Fruit fly (Drosophila melanogaster) whole organism, wandering third instar larva: Measurements from ENCODE around the gene CG31600.

Experiments used
- Abd-B ChIP-seq: fragments of >200 bp; optimal IDR thresholded peaks from 2 replicates; lab custom pipeline; 2017; ENCODE audit warnings: missing biosample characterization, missing genetic modification characterization
- CG32264 ChIP-seq: fragments of 200-800 bp; sonication (Bioruptor generic); optimal IDR thresholded peaks from 2 replicates; lab custom pipeline; 2016; ENCODE audit warnings: missing biosample characterization, missing genetic modification characterization
- CG9705 ChIP-seq: fragments of 200-800 bp; sonication (Bioruptor generic); optimal IDR thresholded peaks from 2 replicates; lab custom pipeline; 2018; ENCODE audit warnings: missing biosample characterization, mild to moderate bottlenecking, missing genetic modification characterization
- CrebA ChIP-seq: fragments of 200-800 bp; sonication (Bioruptor generic); optimal IDR thresholded peaks from 2 replicates; lab custom pipeline; 2016; ENCODE audit warnings: missing biosample characterization, mild to moderate bottlenecking, missing genetic modification characterization, borderline replicate concordance
- Dfd ChIP-seq: fragments of >200 bp; optimal IDR thresholded peaks from 2 replicates; lab custom pipeline; 2017; ENCODE audit warnings: missing biosample characterization, missing genetic modification characterization
- Dif ChIP-seq: fragments of 200-275, 200-300 bp; sonication (Bioruptor generic); optimal IDR thresholded peaks from 2 replicates; lab custom pipeline; 2018; ENCODE audit warnings: missing biosample characterization, missing genetic modification characterization; ENCODE audit not compliant: partially characterized antibody
- GATAd ChIP-seq: sonication (Bioruptor generic); optimal IDR thresholded peaks from 2 replicates; lab custom pipeline; 2016; ENCODE audit warnings: missing biosample characterization, missing genetic modification characterization
- HLH106 ChIP-seq: fragments of 200-800 bp; optimal IDR thresholded peaks from 3 replicates; lab custom pipeline; 2019; ENCODE audit warnings: missing biosample characterization, mild to moderate bottlenecking, missing genetic modification characterization, moderate library complexity
- Hnf4 ChIP-seq: fragments of 200-800 bp; sonication (Bioruptor generic); optimal IDR thresholded peaks from 2 replicates; lab custom pipeline; 2016; ENCODE audit warnings: missing biosample characterization, mild to moderate bottlenecking, missing genetic modification characterization
- Hr78 ChIP-seq: fragments of >200 bp; optimal IDR thresholded peaks from 2 replicates; lab custom pipeline; 2017; ENCODE audit warnings: missing biosample characterization, missing genetic modification characterization
- Hr83 ChIP-seq: fragments of 200-300 bp; sonication (Bioruptor generic); optimal IDR thresholded peaks from 2 replicates; lab custom pipeline; 2016; ENCODE audit warnings: missing biosample characterization, mild to moderate bottlenecking, missing genetic modification characterization, moderate library complexity; ENCODE audit not compliant: poor library complexity, severe bottlenecking
- Myc ChIP-seq: fragments of >200 bp; optimal IDR thresholded peaks from 2 replicates; lab custom pipeline; 2017
- N ChIP-seq: fragments of >200 bp; optimal IDR thresholded peaks from 2 replicates; lab custom pipeline; 2018; ENCODE audit warnings: missing biosample characterization, missing external identifiers, missing genetic modification characterization
- OdsH ChIP-seq: fragments of 200-800 bp; sonication (Bioruptor generic); optimal IDR thresholded peaks from 2 replicates; lab custom pipeline; 2016; ENCODE audit warnings: missing biosample characterization, mild to moderate bottlenecking, missing genetic modification characterization
- Rel ChIP-seq, 2 experiments: fragments of 200-800 bp; sonication (Bioruptor generic) in 1 of 2; optimal IDR thresholded peaks; 2 replicates in 1 of 2; 3 replicates in 1 of 2; lab custom pipeline; 2016 to 2019; ENCODE audit warnings: mild to moderate bottlenecking in 2 of 2, missing biosample characterization in 2 of 2, missing genetic modification characterization in 2 of 2, moderate library complexity in 1 of 2
- Sp1 ChIP-seq: fragments of 200-800 bp; sonication (Bioruptor generic); optimal IDR thresholded peaks from 3 replicates; lab custom pipeline; 2019; ENCODE audit warnings: missing biosample characterization, mild to moderate bottlenecking, missing genetic modification characterization, moderate library complexity
- Vsx2 ChIP-seq: fragments of 200-300, 225-300 bp; sonication (Bioruptor generic); optimal IDR thresholded peaks from 2 replicates; lab custom pipeline; 2018; ENCODE audit warnings: missing biosample characterization, missing genetic modification characterization; ENCODE audit not compliant: partially characterized antibody
- br ChIP-seq: fragments of 200-800 bp; sonication (Bioruptor generic); optimal IDR thresholded peaks from 2 replicates; lab custom pipeline; 2016; ENCODE audit warnings: missing biosample characterization, missing genetic modification characterization
- brk ChIP-seq: fragments of 200-800 bp; sonication (Bioruptor generic); optimal IDR thresholded peaks from 2 replicates; lab custom pipeline; 2016; ENCODE audit warnings: missing biosample characterization, mild to moderate bottlenecking, missing genetic modification characterization
- dmrt93B ChIP-seq: fragments of 200-800 bp; sonication (Bioruptor generic); optimal IDR thresholded peaks from 2 replicates; lab custom pipeline; 2018; ENCODE audit warnings: missing biosample characterization, mild to moderate bottlenecking, missing genetic modification characterization
- dsf ChIP-seq: sonication (Bioruptor generic); optimal IDR thresholded peaks from 2 replicates; lab custom pipeline; 2016; ENCODE audit warnings: missing biosample characterization, missing genetic modification characterization, borderline replicate concordance
- ey ChIP-seq: fragments of 200-800 bp; sonication (Bioruptor generic); optimal IDR thresholded peaks from 2 replicates; lab custom pipeline; 2016; ENCODE audit warnings: missing biosample characterization, missing genetic modification characterization
- foxo ChIP-seq, 2 experiments: fragments of 200-800 bp; sonication (Bioruptor generic); optimal IDR thresholded peaks; 2 replicates in 1 of 2; 3 replicates in 1 of 2; lab custom pipeline; 2016 to 2017; ENCODE audit warnings: missing biosample characterization in 2 of 2, missing genetic modification characterization in 2 of 2
- fru ChIP-seq: fragments of 200-800 bp; sonication (Bioruptor generic); optimal IDR thresholded peaks from 3 replicates; lab custom pipeline; 2016; ENCODE audit warnings: missing biosample characterization, mild to moderate bottlenecking, missing genetic modification characterization
- h ChIP-seq: fragments of 200-800 bp; sonication (Bioruptor generic); optimal IDR thresholded peaks from 3 replicates; lab custom pipeline; 2016; ENCODE audit warnings: missing biosample characterization, mild to moderate bottlenecking, missing genetic modification characterization
- jim ChIP-seq: fragments of 175-275, 200-325 bp; sonication (Bioruptor generic); optimal IDR thresholded peaks from 2 replicates; lab custom pipeline; 2016; ENCODE audit warnings: missing biosample characterization, mild to moderate bottlenecking, missing genetic modification characterization
- lola ChIP-seq: fragments of >200 bp; optimal IDR thresholded peaks from 2 replicates; lab custom pipeline; 2017; ENCODE audit warnings: missing biosample characterization, missing genetic modification characterization
- pan ChIP-seq: fragments of >200 bp; optimal IDR thresholded peaks from 2 replicates; lab custom pipeline; 2017
- psq ChIP-seq: fragments of 200-800 bp; sonication (Bioruptor generic); optimal IDR thresholded peaks from 3 replicates; lab custom pipeline; 2017; ENCODE audit warnings: missing biosample characterization, mild to moderate bottlenecking, missing genetic modification characterization, moderate library complexity
- sage ChIP-seq: fragments of 200-800 bp; sonication (Bioruptor generic); optimal IDR thresholded peaks from 2 replicates; lab custom pipeline; 2016; ENCODE audit warnings: missing biosample characterization, mild to moderate bottlenecking, missing genetic modification characterization
- sv ChIP-seq: fragments of 200-800 bp; sonication (Bioruptor generic); optimal IDR thresholded peaks from 3 replicates; lab custom pipeline; 2016; ENCODE audit warnings: missing biosample characterization, missing genetic modification characterization
- usp ChIP-seq: fragments of >200 bp; optimal IDR thresholded peaks from 2 replicates; lab custom pipeline; 2017; ENCODE audit warnings: missing biosample characterization, missing genetic modification characterization

The CG31600 gene

DNA sequence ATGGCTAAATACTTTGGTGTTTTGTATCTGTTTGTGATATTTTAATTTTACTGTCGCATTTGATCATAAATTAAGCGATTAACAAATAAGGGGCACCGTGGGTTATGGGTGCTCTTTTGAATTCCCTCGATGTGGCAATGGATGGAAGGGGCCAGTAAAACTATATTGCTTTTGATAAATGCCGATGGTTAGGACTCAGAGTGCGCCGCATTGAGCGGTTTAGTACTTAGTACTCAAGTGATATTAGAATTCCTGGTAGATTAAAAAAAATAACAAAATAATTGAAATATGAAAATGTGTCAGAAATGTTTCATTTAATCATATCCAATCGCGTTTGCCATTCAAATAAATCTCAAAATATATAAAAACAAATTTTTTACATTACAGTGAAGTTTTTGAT, 842 bp upstream of the CG31600 start, which contains the start of gene CG11634:
Gene CG11634, plus strand, starts transcription at position 301 of the 400 bp plus-strand sequence.
- TF ChIP-seq pan (no peak), ey (GFP tag; lab: Kevin White, UChicago) (no peak), sage (GFP tag; lab: Kevin White, UChicago) (no peak), sv (GFP tag; lab: Kevin White, UChicago) (no peak), HLH106 (tag; lab: Kevin White, UChicago) (no peak), Abd-B (no peak), Dfd (GFP tag; lab: Kevin White, UChicago) (no peak), OdsH (no peak), Vsx2 (GFP tag; lab: Kevin White, UChicago) (no peak), h (no peak), CG9705 (GFP tag; lab: Kevin White, UChicago) (no peak), Rel (GFP tag; optimal IDR thresholded peaks at IDR 0.05; lab: Kevin White, UChicago) (no peak), Rel (tag; optimal IDR thresholded peaks at IDR 0.05; lab: Kevin White, UChicago) (no peak), GATAd (GFP tag; lab: Kevin White, UChicago) (no peak), Myc (lab: Kevin White, UChicago) (no peak), fru (no peak), lola (GFP tag; lab: Kevin White, UChicago) (no peak), CG32264 (no peak), foxo (GFP tag; optimal IDR thresholded peaks at IDR 0.05; lab: Kevin White, UChicago) (no peak), CrebA (GFP tag; lab: Kevin White, UChicago) (no peak), Hr83 (GFP tag; lab: Kevin White, UChicago) (no peak)

dm6 chr2L:21905989-21906388, 9.2 kb downstream of the CG31600 start, which contains the start of gene CG1428:
Gene CG1428 (plus strand): TSS chr2L:21906289.
- TF ChIP-seq dsf (GFP tag; lab: Kevin White, UChicago) (no peak), Hnf4 (no peak), usp (GFP tag; lab: Kevin White, UChicago) (no peak), br (GFP tag; lab: Kevin White, UChicago) (no peak), OdsH (no peak), dmrt93B (no peak), Abd-B (no peak), Myc (lab: Kevin White, UChicago) (no peak), Hr83 (GFP tag; lab: Kevin White, UChicago) (no peak), jim (GFP tag; lab: Kevin White, UChicago) (no peak), Dif (GFP tag; lab: Kevin White, UChicago) (no peak), sage (GFP tag; lab: Kevin White, UChicago) (no peak), fru (no peak), Sp1 (GFP tag; lab: Kevin White, UChicago) (no peak)

- TF ChIP-seq GATAd (GFP tag; lab: Kevin White, UChicago) (no peak), Hr78 (GFP tag; lab: Kevin White, UChicago) (no peak), sage (GFP tag; lab: Kevin White, UChicago) (no peak), h (no peak), brk (no peak), fru (no peak), CG9705 (GFP tag; lab: Kevin White, UChicago) (no peak), pan (no peak), CrebA (GFP tag; lab: Kevin White, UChicago) (no peak), foxo (GFP tag; optimal IDR thresholded peaks at IDR 0.05; lab: Kevin White, UChicago) (no peak), Vsx2 (GFP tag; lab: Kevin White, UChicago) (no peak), Hr83 (GFP tag; lab: Kevin White, UChicago) (no peak), psq (GFP tag; lab: Kevin White, UChicago) (no peak), Hnf4 (no peak)
Observed at dm6 chr2L:21905139-21905538, 10.0 kb downstream of the CG31600 start.

DNA sequence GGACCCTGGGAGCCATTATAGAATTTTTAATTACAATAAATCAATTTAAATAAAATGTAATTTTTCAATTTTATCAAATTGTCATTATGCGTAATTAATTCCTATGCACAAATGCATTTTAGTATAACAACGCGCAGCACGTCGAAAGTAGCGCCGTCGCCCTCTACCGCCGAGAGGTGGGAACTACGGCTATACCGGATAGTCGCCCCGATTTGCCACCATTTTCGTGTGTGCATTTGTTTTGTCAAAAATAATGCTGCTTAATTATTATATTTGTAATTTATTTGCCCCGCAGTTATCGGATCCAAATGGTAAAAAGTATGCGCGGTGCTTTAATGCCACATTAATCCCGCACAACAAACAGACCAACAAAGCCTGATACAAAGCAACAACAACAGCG, 11.0 kb downstream of the CG31600 start:
- TF ChIP-seq psq (GFP tag; lab: Kevin White, UChicago) (no peak), br (GFP tag; lab: Kevin White, UChicago) (no peak), h (no peak), dmrt93B (no peak), Hr83 (GFP tag; lab: Kevin White, UChicago) (no peak), Dfd (GFP tag; lab: Kevin White, UChicago) (no peak), Myc (lab: Kevin White, UChicago) (no peak), N (GFP tag; lab: Kevin White, UChicago) (no peak)
